Worm (Caenorhabditis elegans) whole organism, L4 larva: ENCODE results near the gene F45D3.2.

Source experiments
- ama-1 ChIP-seq: fragments of 150-350 bp; optimal IDR thresholded peaks from 2 replicates; lab custom pipeline; 2014; ENCODE audit warnings: inconsistent platforms, mixed read lengths
- ceh-28 ChIP-seq: fragments of 150-350 bp; optimal IDR thresholded peaks from 2 replicates; lab custom pipeline; 2014; ENCODE audit warnings: missing biosample characterization, missing genetic modification reagents, missing genetic modification characterization
- ceh-32 ChIP-seq: sonication (generic microtip); optimal IDR thresholded peaks from 2 replicates; lab custom pipeline; 2016; ENCODE audit warnings: mild to moderate bottlenecking, missing genetic modification characterization, missing compliant biosample characterization; ENCODE audit not compliant: poor library complexity
- cey-2 ChIP-seq: sonication (generic microtip); optimal IDR thresholded peaks from 3 replicates; lab custom pipeline; 2017; ENCODE audit warnings: missing genetic modification characterization, mild to moderate bottlenecking, missing compliant biosample characterization, antibody characterized with exemption, borderline replicate concordance; ENCODE audit not compliant: insufficient read depth
- fkh-10 ChIP-seq: fragments of 150-350 bp; optimal IDR thresholded peaks from 2 replicates; lab custom pipeline; 2014; ENCODE audit warnings: missing biosample characterization, missing genetic modification reagents, missing genetic modification characterization
- lin-1 ChIP-seq: fragments of 200-800 bp; sonication (Bioruptor generic); IDR thresholded peaks from 2 replicates; pipeline ENCODE4 v1.3.6; 2022; ENCODE audit warnings: missing genetic modification reagents, missing genetic modification characterization, missing compliant biosample characterization
- lin-15B ChIP-seq: fragments of 150-350 bp; sonication (generic microtip); optimal IDR thresholded peaks from 3 replicates; lab custom pipeline; 2014; ENCODE audit warnings: missing biosample characterization, missing genetic modification characterization
- nhr-10 ChIP-seq: fragments of 150-350 bp; optimal IDR thresholded peaks from 2 replicates; lab custom pipeline; 2014; ENCODE audit warnings: missing biosample characterization, missing genetic modification characterization
- pqm-1 ChIP-seq: sonication (generic microtip); optimal IDR thresholded peaks from 2 replicates; lab custom pipeline; 2017; ENCODE audit warnings: missing biosample characterization, missing genetic modification characterization
- snpc-4 ChIP-seq: fragments of 150-350 bp; optimal IDR thresholded peaks from 2 replicates; lab custom pipeline; 2014; ENCODE audit warnings: missing biosample characterization, missing genetic modification characterization
- unc-39 ChIP-seq: sonication (generic microtip); optimal IDR thresholded peaks from 2 replicates; lab custom pipeline; 2017; ENCODE audit warnings: missing biosample characterization, missing genetic modification characterization
- unc-62 ChIP-seq, 3 experiments: fragments of 150-350 bp in 1 of 3; sonication (generic microtip); optimal IDR thresholded peaks in 2 of 3; peaks in 1 of 3; 1 replicate in 1 of 3; 2 replicates in 2 of 3; lab custom pipeline; 2014 to 2017; ENCODE audit warnings: missing biosample characterization in 3 of 3, missing genetic modification characterization in 3 of 3, missing genetic modification reagents in 3 of 3, missing genotype in 1 of 3
- zip-11 ChIP-seq: fragments of 200-800 bp; sonication (Bioruptor generic); IDR thresholded peaks from 2 replicates; pipeline ENCODE4 v1.3.6; 2022; ENCODE audit warnings: missing genetic modification characterization, missing compliant biosample characterization

DNA sequence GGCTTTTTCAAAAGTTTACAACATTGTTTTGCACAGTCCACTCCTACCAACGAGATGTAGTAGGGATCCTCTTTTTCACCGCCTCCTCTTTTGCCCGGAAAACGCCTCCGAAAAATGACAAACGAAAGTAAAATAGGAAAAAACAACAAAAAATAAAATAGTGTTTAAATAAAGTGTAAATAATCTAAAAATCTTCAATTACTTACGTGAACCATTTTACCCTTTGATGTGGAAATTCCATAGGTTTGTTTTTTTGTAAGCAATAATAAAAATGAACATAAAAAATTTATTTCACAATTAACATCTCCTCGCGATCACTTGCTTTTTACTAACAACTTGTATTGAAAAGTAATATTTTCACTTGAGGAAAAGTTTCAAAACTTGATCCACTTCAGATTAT is 47.2 kb downstream of the F45D3.2 start, which contains the start of gene C14C10.1:
- TF ChIP-seq zip-11 (GFP tag; lab: Robert Waterston, UW) (no peak), lin-15B (tag; lab: Kevin White, UChicago) (no peak), unc-62 (GFP tag; optimal IDR thresholded peaks at IDR 0.05 in 1 of 2; lab: Kevin White, UChicago) (no peak), unc-62 (tag; optimal IDR thresholded peaks at IDR 0.05; lab: Kevin White, UChicago) (no peak), pqm-1 (no peak), ceh-28 (no peak), lin-1 (no peak), unc-39 (no peak), ama-1 (lab: Kevin White, UChicago) (no peak), ceh-32 (no peak), cey-2 (tag; lab: Kevin White, UChicago) (no peak), nhr-10 (tag; lab: Kevin White, UChicago) (no peak), fkh-10 (GFP tag; lab: Kevin White, UChicago) (no peak), snpc-4 (tag; lab: Kevin White, UChicago) (no peak)
